Worm (Caenorhabditis elegans) whole organism, L2 larva: ENCODE data around the gene math-16.

Experiments
- alr-1 ChIP-seq: fragments of 150-350 bp; optimal IDR thresholded peaks from 2 replicates; lab custom pipeline; 2014; ENCODE audit warnings: missing biosample characterization, missing genetic modification characterization
- ama-1 ChIP-seq: fragments of 150-350 bp; optimal IDR thresholded peaks from 2 replicates; lab custom pipeline; 2018; ENCODE audit warnings: inconsistent platforms
- lsy-2 ChIP-seq, 2 experiments: fragments of 150-350 bp in 1 of 2; sonication (generic microtip) in 1 of 2; optimal IDR thresholded peaks; 2 replicates each; lab custom pipeline; 2014 to 2017; ENCODE audit warnings: missing biosample characterization in 2 of 2, missing genetic modification characterization in 2 of 2
- mab-5 ChIP-seq: fragments of 150-350 bp; optimal IDR thresholded peaks from 2 replicates; lab custom pipeline; 2014; ENCODE audit warnings: missing biosample characterization, missing genetic modification characterization

DNA sequence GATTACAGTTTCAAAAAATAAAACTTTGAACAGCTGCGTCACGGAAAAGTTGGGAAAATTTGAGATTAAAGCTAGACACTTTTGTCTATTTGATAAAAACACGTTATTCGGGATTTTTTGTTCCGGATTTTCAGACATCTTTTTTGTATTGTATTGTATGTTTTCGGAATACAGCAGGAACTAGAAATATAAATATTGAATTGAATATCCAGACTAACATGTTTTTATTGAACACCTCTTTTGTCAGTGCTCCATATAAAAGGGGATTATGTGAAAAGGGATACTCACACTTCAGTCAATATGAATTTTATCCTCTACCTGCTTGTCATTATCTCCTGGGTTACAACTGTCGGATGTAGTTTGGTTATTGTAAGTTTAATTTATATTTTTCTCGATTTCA is 15.3 kb upstream of the math-16 start, which contains the start of gene C16C4.1:
- TF ChIP-seq alr-1 (tag; lab: Kevin White, UChicago) (no peak), ama-1 (lab: Kevin White, UChicago) (no peak), lsy-2 (tag; optimal IDR thresholded peaks at IDR 0.05; lab: Kevin White, UChicago) (no peak), mab-5 (tag; lab: Kevin White, UChicago) (no peak)
